Worm (Caenorhabditis elegans): ENCODE measurements around the gene F52D2.5.

The F52D2.5 gene

DNA sequence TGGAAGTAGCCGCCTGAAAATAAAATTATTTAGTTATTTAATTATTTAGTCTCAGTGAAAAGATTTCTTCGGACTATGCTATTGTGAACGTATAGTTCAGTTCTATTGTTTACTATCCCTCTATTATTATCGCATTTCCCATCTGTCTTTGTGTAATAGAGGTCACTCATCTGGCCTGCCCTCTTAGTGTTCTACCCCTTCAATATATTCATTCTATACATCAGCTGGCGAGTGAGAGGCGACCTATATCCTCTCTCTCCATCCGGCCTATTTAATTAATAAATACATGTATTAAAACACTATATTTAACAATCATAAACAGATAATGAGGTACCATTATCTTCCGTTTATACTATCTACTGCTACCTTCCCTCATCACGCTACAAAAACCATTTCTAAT is 21.4 kb upstream of the F52D2.5 start:
- TF ChIP-seq sox-2 (GFP tag; IDR thresholded peaks at IDR 0.05) (peak; percentile 90), hlh-8 (tag; optimal IDR thresholded peaks at IDR 0.05) (peak; percentile 27), unc-42 (tag; optimal IDR thresholded peaks at IDR 0.05) (peak; percentile 14), ceh-31 (tag; optimal IDR thresholded peaks at IDR 0.05) (peak; percentile 1)

DNA sequence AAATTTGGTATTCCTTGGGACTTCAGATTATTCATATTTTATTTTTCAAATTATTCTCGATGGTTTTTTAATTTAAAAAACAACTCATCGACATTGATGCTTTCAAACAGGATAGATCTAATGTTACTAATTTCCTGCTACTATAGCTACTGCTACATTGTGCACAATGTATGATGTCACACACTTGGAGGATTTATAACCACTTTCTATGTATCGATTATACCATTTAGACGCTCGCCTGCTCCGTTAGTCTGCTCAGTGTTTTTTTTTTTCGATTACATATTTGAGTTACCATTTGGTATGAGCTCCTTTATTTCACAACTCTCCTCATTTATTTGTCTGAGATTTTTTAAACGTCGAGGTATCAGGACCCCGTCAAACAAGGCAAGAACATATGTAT is 15.8 kb upstream of the F52D2.5 start, which contains the start of gene Y40A1A.2:
Gene Y40A1A.2, plus strand, starts transcription at position 301 of the 400 bp plus-strand sequence.
- TF ChIP-seq ceh-9 (tag; optimal IDR thresholded peaks at IDR 0.05) (no peak), fkh-6 (tag; optimal IDR thresholded peaks at IDR 0.05) (no peak), ets-4 (tag; optimal IDR thresholded peaks at IDR 0.05) (no peak), pag-3 (tag; optimal IDR thresholded peaks at IDR 0.05; ENCODE audit: borderline replicate concordance) (no peak), nhr-232 (tag; optimal IDR thresholded peaks at IDR 0.05) (no peak), madf-2 (tag; optimal IDR thresholded peaks at IDR 0.05) (no peak), rnt-1 (tag; optimal IDR thresholded peaks at IDR 0.05) (no peak), ceh-30 (tag; optimal IDR thresholded peaks at IDR 0.05) (no peak), sdc-2 (tag; optimal IDR thresholded peaks at IDR 0.05) (no peak), npax-4 (tag; optimal IDR thresholded peaks at IDR 0.05) (no peak), ceh-48 (tag; optimal IDR thresholded peaks at IDR 0.05) (no peak), unc-55 (GFP tag; optimal IDR thresholded peaks at IDR 0.05) (no peak), gmeb-2 (tag; optimal IDR thresholded peaks at IDR 0.05) (no peak), ttx-3 (tag; optimal IDR thresholded peaks at IDR 0.05) (no peak), K09A11.1 (tag; optimal IDR thresholded peaks at IDR 0.05; ENCODE audit: insufficient read depth) (no peak), hlh-30 (tag; optimal IDR thresholded peaks at IDR 0.05; ENCODE audit: insufficient read depth) (no peak), T23F11.4 (GFP tag; optimal IDR thresholded peaks at IDR 0.05) (no peak), elt-4 (tag; optimal IDR thresholded peaks at IDR 0.05) (no peak), hlh-8 (tag; optimal IDR thresholded peaks at IDR 0.05) (no peak), unc-86 (tag; optimal IDR thresholded peaks at IDR 0.05) (no peak)

DNA sequence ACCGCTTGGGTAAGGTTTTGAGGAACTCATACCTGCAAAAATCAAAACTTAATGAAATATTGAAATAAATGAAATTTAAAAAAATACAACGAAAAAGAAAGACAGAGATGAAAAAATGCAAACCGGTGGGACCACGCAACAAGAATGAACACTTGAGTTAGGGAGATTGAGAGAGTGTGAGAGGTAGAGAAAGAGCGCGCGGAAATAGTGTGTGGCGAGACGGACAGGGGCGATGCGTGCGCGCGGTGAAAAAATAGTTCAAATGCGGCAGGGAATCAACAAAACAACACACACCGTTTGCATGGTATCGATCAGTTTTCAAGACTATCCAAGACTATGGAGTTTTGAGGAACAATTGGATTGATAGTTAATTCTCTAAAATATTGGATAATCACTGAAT is 15.0 kb upstream of the F52D2.5 start, which contains the start of gene meg-3:
Gene meg-3, minus strand, starts transcription at position 32 of the 400 bp plus-strand sequence.
- TF ChIP-seq ceh-9 (tag; optimal IDR thresholded peaks at IDR 0.05) (no peak), sdc-2 (tag; optimal IDR thresholded peaks at IDR 0.05) (peak; percentile 9), ceh-45 (GFP tag; IDR thresholded peaks at IDR 0.05) (no peak), sox-4 (tag; optimal IDR thresholded peaks at IDR 0.05) (no peak)

DNA sequence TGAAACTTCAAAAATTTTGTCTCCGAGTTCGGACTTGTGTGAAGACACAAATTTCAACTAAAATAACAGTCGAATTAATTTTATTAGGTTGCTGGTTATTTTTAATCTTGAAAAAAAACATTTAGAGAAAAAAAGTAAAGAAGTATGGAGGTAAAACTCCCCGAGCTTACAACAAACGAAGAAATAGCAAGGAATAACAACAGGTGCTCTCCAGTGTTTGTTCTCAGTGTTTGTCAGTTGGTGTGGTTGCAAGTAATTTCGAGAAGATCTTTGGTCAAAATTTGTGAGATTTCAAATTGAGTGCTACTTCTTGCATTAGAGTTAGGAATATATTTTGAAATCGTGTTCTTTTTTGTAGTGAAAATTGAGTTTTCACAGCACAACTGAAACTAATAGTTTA is 10.2 kb upstream of the F52D2.5 start:
- TF ChIP-seq syd-9 (tag; optimal IDR thresholded peaks at IDR 0.05), result no peak
- TF ChIP-seq pat-9 (tag; optimal IDR thresholded peaks at IDR 0.05), result no peak
- TF ChIP-seq unc-42 (tag; optimal IDR thresholded peaks at IDR 0.05), result no peak

DNA sequence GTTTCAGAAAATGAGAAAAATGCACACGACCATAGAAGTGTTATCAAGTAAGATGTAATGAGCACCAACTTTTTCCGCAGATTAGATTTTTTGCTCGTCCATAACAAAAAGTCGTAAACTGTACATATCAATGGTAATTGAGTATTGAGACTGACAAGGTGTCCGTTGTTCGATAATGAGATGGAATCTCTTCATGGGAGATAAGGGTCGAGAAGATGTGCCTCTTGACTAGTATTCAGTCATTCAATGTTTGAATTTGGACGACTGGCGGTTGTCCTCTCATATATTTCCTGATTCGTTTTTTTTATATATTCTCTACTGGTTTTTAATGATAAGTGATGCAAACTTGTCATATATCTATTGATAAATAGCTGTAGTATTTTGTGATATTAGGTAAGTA is 7.1 kb upstream of the F52D2.5 start:
- TF ChIP-seq elt-2 (tag; optimal IDR thresholded peaks at IDR 0.05) (peak; percentile 58), tbx-2 (tag; optimal IDR thresholded peaks at IDR 0.05) (no peak), ceh-18 (tag; optimal IDR thresholded peaks at IDR 0.05) (no peak), nhr-232 (tag; optimal IDR thresholded peaks at IDR 0.05) (no peak), F13H6.1 (tag; optimal IDR thresholded peaks at IDR 0.05) (no peak)

DNA sequence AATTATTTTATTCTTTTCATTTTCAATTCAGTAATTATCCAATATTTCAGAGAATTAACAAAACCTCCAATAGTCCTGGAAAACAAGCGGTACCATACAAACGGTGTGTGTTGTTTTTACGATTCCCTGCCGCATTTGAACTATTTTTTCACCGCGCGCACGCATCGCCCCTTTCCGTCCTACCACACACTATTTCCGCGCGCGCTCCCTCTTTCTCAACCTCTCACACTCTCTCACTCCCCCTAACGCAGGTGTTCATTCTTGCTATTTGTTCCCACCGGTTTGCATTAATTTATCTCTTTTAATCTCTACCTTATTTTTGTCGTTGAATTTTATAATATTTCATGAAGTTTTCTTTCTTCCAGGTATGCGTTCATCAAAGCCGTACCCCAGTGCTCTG is 3.1 kb upstream of the F52D2.5 start, which contains the start of gene F52D2.12:
Gene F52D2.12, plus strand, starts transcription at position 307 of the 400 bp plus-strand sequence.
- TF ChIP-seq ahr-1 (tag; optimal IDR thresholded peaks at IDR 0.05) (no peak), tbx-2 (tag; optimal IDR thresholded peaks at IDR 0.05) (no peak), sdc-2 (tag; optimal IDR thresholded peaks at IDR 0.05) (peak; percentile 48), unc-86 (tag; optimal IDR thresholded peaks at IDR 0.05) (no peak)
